Worm (Caenorhabditis elegans) whole organism, early embryonic: Measurements from ENCODE around the gene pho-6.

Source experiments
- B0310.2 ChIP-seq: sonication (generic microtip); optimal IDR thresholded peaks from 2 replicates; lab custom pipeline; 2016; ENCODE audit warnings: mild to moderate bottlenecking, missing genetic modification characterization, missing compliant biosample characterization
- F13C5.2 ChIP-seq: sonication (generic microtip); optimal IDR thresholded peaks from 2 replicates; lab custom pipeline; 2017; ENCODE audit warnings: mild to moderate bottlenecking, missing genetic modification characterization, inconsistent platforms, missing compliant biosample characterization
- aly-1 ChIP-seq: sonication (generic microtip); optimal IDR thresholded peaks from 2 replicates; lab custom pipeline; 2016; ENCODE audit warnings: missing genetic modification characterization, missing compliant biosample characterization
- ama-1 ChIP-seq: fragments of 150-350 bp; optimal IDR thresholded peaks from 2 replicates; lab custom pipeline; 2014
- ceh-13 ChIP-seq: fragments of 200-800 bp; sonication (Bioruptor generic); optimal IDR thresholded peaks from 2 replicates; lab custom pipeline; 2018; ENCODE audit warnings: mild to moderate bottlenecking, missing genetic modification characterization, missing compliant biosample characterization
- ceh-36 ChIP-seq: sonication (generic microtip); optimal IDR thresholded peaks from 2 replicates; lab custom pipeline; 2016; ENCODE audit warnings: missing genetic modification characterization, inconsistent platforms, missing compliant biosample characterization
- ets-7 ChIP-seq: sonication (generic microtip); optimal IDR thresholded peaks from 2 replicates; lab custom pipeline; 2016; ENCODE audit warnings: missing genotype, missing genetic modification characterization, missing compliant biosample characterization
- flt-1 ChIP-seq: fragments of 200-800 bp; sonication (Bioruptor generic); IDR thresholded peaks from 2 replicates; pipeline ENCODE4 v1.3.6; 2022; ENCODE audit warnings: missing genetic modification characterization, missing compliant biosample characterization
- hmbx-1 ChIP-seq: sonication (generic microtip); optimal IDR thresholded peaks from 2 replicates; lab custom pipeline; 2016; ENCODE audit warnings: mild to moderate bottlenecking, missing genetic modification characterization, missing compliant biosample characterization
- hmg-4 ChIP-seq: fragments of 200-800 bp; sonication (Bioruptor generic); optimal IDR thresholded peaks from 2 replicates; lab custom pipeline; 2018; ENCODE audit warnings: mild to moderate bottlenecking, missing genetic modification characterization, missing compliant biosample characterization
- hnd-1 ChIP-seq: sonication (generic microtip); optimal IDR thresholded peaks from 2 replicates; lab custom pipeline; 2016; ENCODE audit warnings: missing genetic modification characterization, missing compliant biosample characterization
- pes-1 ChIP-seq: fragments of 200-800 bp; sonication (Bioruptor generic); IDR thresholded peaks from 2 replicates; pipeline ENCODE4 v1.3.6; 2022; ENCODE audit warnings: missing genetic modification reagents, missing genetic modification characterization, missing compliant biosample characterization
- scrt-1 ChIP-seq: fragments of 200-800 bp; sonication (Bioruptor generic); IDR thresholded peaks from 2 replicates; pipeline ENCODE4 v1.3.6; 2022; ENCODE audit warnings: missing genetic modification characterization, missing compliant biosample characterization
- sea-1 ChIP-seq: fragments of 200-800 bp; sonication (Bioruptor generic); conservative IDR thresholded peaks from 2 replicates; pipeline ENCODE4 v1.3.6; 2022; ENCODE audit warnings: missing genetic modification characterization, missing compliant biosample characterization
- tbx-11 ChIP-seq: fragments of 200-800 bp; sonication (Bioruptor generic); IDR thresholded peaks from 2 replicates; pipeline ENCODE4 v1.3.6; 2022; ENCODE audit warnings: missing genetic modification characterization, missing compliant biosample characterization
- tbx-37 ChIP-seq: fragments of 200-800 bp; sonication (Bioruptor generic); conservative IDR thresholded peaks from 2 replicates; pipeline ENCODE4 v1.3.6; 2022; ENCODE audit warnings: missing genetic modification reagents, missing genetic modification characterization, missing compliant biosample characterization
- tra-4 ChIP-seq: sonication (generic microtip); optimal IDR thresholded peaks from 2 replicates; lab custom pipeline; 2017; ENCODE audit warnings: missing genetic modification characterization, missing compliant biosample characterization

pho-6 gene

DNA sequence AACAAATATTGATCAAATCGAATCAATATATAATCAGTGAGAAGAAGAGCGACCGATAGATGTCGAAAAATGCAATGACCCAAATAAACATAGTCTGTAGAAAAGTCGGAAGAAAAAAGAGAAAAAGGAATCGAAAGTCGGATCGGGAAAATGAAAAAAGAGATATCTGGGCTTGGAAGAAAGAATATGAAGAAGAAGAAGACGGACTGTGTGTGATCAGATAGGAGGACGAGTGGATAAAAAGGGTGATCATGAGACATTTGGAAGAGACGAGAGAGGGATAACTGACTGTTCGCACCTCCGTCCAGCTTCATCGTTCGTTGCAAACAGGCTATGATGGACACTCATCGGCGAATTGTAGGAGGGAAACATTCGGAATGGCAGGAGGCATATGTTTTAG is 15.3 kb upstream of the pho-6 start:
- no peak for TF ChIP-seq ets-7
- no peak for TF ChIP-seq F13C5.2 (tag; lab: Kevin White, UChicago)

DNA sequence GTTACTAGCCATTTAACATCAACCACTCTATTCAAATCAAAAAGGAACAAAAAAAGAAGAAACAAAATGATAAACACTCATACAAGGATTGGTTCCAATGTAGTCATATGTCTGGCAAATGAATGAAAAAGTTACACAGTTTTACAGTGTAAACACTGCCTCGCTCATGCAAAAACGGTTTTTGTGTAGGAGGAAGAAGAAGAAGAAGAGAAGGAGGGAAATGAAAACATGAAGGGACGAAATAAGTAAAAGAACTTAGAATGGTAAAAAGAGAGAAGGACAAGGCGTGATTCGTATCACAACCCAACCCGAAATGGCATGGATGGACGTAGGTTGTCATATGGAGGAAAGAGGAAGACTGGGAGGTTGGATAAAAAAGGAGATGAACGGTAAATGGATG is 12.7 kb upstream of the pho-6 start:
- TF ChIP-seq tbx-11 (no peak), scrt-1 (GFP tag; lab: Robert Waterston, UW) (no peak), tbx-37 (GFP tag; lab: Robert Waterston, UW) (no peak), ets-7 (no peak)

DNA sequence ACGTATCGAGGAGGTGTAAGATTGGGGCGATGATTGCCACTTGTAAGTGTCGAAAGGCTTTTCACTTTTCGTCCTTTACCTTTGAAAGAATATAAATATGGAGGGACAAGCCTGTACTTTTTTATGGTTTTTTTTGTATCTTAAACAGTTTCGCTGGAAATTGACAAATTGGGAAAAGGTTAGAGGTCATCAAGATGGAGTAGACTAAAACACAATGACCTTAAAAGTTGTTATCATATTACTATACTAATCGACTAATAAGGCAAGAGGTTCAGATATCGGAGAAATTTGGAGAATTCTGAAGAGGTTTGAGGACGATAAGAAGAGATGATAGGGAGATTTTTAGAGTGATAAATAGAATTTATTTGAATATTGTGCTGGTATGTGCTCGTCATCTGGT is 11.9 kb upstream of the pho-6 start:
- TF ChIP-seq ceh-36 (tag; lab: Kevin White, UChicago) = no peak

DNA sequence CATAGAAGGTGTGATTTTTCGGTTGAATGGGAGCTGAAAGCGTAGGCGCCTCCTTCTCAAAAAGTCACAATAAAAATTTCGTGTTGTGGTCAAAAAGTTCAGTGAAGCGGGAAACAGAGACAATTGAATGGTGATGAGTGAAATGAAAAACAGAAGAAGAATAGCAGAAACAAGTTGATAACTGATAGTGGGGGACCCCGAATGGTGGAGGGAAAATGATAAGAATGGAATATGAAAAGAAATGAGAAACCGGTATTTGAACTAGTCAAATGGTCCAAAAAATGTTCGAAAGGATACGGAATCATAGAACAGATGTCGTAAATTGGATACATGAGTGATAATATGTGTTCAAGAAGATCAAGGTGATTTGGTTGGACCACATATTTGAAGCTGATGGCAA is 10.1 kb upstream of the pho-6 start:
- no peak for TF ChIP-seq hmg-4 (GFP tag; lab: Kevin White, UChicago)

DNA sequence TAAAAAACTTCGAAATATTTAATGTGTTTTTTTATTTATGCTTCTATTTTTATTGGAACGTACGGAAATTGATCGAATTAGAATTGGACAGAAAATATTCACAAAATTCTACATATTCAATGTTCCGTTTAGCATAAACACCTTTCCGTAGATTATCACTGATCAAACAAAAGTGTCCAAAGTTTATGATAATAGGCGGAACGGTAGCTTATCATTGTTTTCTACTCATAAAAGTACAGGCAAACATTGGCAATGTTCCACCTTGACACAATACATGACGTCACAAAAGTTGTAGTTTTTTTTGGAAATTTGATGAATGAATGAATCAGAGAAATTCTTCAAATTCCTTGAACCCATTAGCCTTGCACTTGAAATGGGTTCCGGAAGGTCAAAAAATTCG is 9.7 kb upstream of the pho-6 start:
- TF ChIP-seq ama-1 (lab: Kevin White, UChicago) = no peak
- TF ChIP-seq tbx-11 = no peak
- TF ChIP-seq hmbx-1 = no peak
- TF ChIP-seq hmg-4 (GFP tag; lab: Kevin White, UChicago) = no peak
- no peak for TF ChIP-seq scrt-1 (GFP tag; lab: Robert Waterston, UW)
- TF ChIP-seq tra-4 (tag; lab: Kevin White, UChicago) = no peak
- TF ChIP-seq hnd-1 (tag; lab: Kevin White, UChicago) = no peak
- no peak for TF ChIP-seq ets-7
- no peak for TF ChIP-seq sea-1 (GFP tag; lab: Robert Waterston, UW)

DNA sequence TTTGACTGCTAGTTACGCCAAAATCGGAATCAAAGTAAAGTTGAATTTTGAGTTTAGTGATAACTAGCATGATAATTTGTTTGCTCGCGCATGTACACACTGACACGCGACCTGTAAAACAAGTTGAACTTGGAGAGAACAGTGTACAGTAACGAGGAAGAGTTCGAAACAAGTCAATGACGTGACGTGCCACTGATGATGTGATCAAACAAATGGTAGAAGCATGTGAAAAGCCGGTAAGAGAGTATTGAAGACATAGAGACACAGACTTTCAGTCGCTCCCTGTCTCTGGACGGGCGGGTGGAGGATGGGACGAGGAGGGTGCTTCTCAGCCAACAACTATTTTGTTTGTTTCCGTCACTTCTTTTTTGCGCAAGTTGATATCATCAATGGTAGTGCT is 8.9 kb upstream of the pho-6 start:
- TF ChIP-seq F13C5.2 (tag; lab: Kevin White, UChicago) (no peak), hmg-4 (GFP tag; lab: Kevin White, UChicago) (no peak), hnd-1 (tag; lab: Kevin White, UChicago) (no peak), scrt-1 (GFP tag; lab: Robert Waterston, UW) (no peak), tbx-11 (no peak), ets-7 (no peak), B0310.2 (tag; lab: Kevin White, UChicago) (no peak), ama-1 (lab: Kevin White, UChicago) (no peak), hmbx-1 (no peak), sea-1 (GFP tag; lab: Robert Waterston, UW) (no peak), pes-1 (GFP tag; lab: Robert Waterston, UW) (no peak), ceh-36 (tag; lab: Kevin White, UChicago) (no peak), ceh-13 (no peak), flt-1 (no peak), tbx-37 (GFP tag; lab: Robert Waterston, UW) (no peak), aly-1 (tag; lab: Kevin White, UChicago) (no peak), tra-4 (tag; lab: Kevin White, UChicago) (no peak)

DNA sequence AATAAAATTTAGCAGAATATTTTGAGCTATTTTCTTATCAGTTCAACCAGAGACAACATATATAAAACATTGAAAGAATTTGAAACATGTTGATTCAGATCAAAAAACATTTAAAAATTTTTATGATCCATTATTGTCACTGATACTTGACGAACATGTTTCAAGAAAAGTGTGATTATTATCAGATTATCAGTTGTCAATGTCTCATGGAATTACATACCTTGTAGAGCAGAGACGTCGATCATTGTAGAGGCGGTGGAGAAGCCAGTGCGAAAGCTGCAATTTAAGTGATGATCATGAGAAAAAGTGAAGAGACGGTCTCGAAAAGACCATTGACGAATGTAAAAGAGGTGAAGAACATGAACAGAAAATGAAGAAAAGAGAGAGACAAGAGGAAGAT is 8.1 kb upstream of the pho-6 start, which contains the start of gene F52E1.9:
Gene F52E1.9, minus strand, starts transcription at position 278 of the 400 bp plus-strand sequence.
- TF ChIP-seq tbx-11 (no peak), ceh-13 (no peak), aly-1 (tag; lab: Kevin White, UChicago) (no peak), B0310.2 (tag; lab: Kevin White, UChicago) (no peak)

DNA sequence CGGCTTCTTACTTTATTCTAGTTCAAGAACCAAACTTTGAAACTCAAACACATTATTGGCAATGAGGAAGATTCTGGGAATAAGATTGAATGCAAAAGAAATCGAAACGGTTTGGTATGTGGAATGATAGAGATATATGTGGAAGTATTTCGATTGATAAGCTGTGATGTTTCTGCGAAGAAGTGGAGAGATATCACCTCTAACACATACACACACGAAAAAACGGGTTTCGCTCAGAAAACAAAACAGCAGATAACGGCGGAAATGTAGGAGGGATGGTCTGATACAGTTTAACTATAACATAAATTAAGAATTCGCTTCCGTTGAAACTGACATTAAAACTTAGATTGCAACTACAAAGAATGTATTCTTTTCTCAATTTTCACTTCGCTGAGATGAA is 7.0 kb upstream of the pho-6 start:
- TF ChIP-seq ama-1 (lab: Kevin White, UChicago) (no peak), hmbx-1 (no peak), aly-1 (tag; lab: Kevin White, UChicago) (no peak), scrt-1 (GFP tag; lab: Robert Waterston, UW) (no peak), B0310.2 (tag; lab: Kevin White, UChicago) (no peak), sea-1 (GFP tag; lab: Robert Waterston, UW) (no peak), hmg-4 (GFP tag; lab: Kevin White, UChicago) (no peak), pes-1 (GFP tag; lab: Robert Waterston, UW) (no peak), hnd-1 (tag; lab: Kevin White, UChicago) (no peak), tbx-11 (no peak), tra-4 (tag; lab: Kevin White, UChicago) (no peak), flt-1 (no peak), ceh-36 (tag; lab: Kevin White, UChicago) (no peak)

DNA sequence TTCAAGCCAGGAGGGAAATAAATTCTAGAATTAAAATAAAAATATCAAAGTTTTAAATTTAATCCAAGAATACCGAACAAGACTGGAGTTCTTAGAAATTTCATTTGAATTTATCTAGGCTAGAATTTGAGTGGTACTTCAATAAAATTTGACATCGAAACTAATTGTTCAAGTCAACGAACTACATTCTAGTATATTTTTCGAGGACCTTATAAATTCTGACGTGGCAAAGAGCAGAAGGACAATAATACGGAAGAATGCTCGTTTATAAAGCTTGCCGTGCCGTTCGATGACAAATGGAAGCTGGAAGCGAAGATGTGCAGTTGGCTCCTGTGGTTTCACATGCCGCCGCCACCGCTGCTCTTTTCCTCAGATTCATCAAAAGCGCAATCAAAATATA is 6.6 kb upstream of the pho-6 start:
- TF ChIP-seq tra-4 (tag; lab: Kevin White, UChicago) (no peak), ceh-13 (no peak), pes-1 (GFP tag; lab: Robert Waterston, UW) (no peak), ama-1 (lab: Kevin White, UChicago) (no peak), hmg-4 (GFP tag; lab: Kevin White, UChicago) (no peak), tbx-37 (GFP tag; lab: Robert Waterston, UW) (no peak), tbx-11 (no peak), hmbx-1 (no peak), hnd-1 (tag; lab: Kevin White, UChicago) (no peak)

DNA sequence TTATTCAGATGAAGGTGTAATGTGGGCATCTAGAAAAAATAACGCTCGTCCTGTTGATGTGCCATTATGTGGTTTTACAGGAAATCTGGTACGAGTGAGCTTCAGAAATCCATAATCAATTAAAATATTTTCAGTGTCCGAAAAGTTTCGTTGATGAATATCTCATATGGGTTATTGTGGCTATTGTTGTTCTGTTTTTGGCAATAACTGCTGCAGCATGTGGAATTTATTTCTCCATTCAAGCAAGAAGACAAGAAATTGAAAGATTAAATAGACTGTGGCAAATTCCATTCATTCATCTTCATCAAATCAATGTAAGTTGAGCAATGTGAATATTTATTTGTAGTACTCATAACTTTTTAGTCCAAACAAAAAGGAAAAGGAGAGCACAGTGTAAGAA is 5.0 kb downstream of the pho-6 start:
- TF ChIP-seq ceh-36 (tag; lab: Kevin White, UChicago) (no peak), scrt-1 (GFP tag; lab: Robert Waterston, UW) (no peak), hmg-4 (GFP tag; lab: Kevin White, UChicago) (no peak), tbx-11 (no peak), ceh-13 (no peak), sea-1 (GFP tag; lab: Robert Waterston, UW) (no peak), aly-1 (tag; lab: Kevin White, UChicago) (no peak), tbx-37 (GFP tag; lab: Robert Waterston, UW) (no peak), tra-4 (tag; lab: Kevin White, UChicago) (no peak), ama-1 (lab: Kevin White, UChicago) (no peak)
